Fruit fly (Drosophila melanogaster) whole organism, embryonic: ENCODE measurements around the gene CG31287.

ENCODE experiments used
- CG10209 ChIP-seq: fragments of 200-800 bp; sonication (Bioruptor generic); optimal IDR thresholded peaks from 3 replicates; lab custom pipeline; 2017; ENCODE audit warnings: missing biosample characterization, mild to moderate bottlenecking, missing genetic modification characterization, missing genetic modification reagents
- CG10321 ChIP-seq: fragments of 200-800 bp; sonication (Bioruptor generic); IDR thresholded peaks from 2 replicates; pipeline ENCODE4 v1.3.6; 2022; ENCODE audit warnings: missing biosample characterization, missing genetic modification characterization
- CG10979 ChIP-seq: fragments of 200-800 bp; sonication (Bioruptor generic); optimal IDR thresholded peaks from 2 replicates; lab custom pipeline; 2018; ENCODE audit warnings: missing biosample characterization, mild to moderate bottlenecking, missing genetic modification characterization, moderate library complexity
- CG12744 ChIP-seq: fragments of 200-800 bp; sonication (Bioruptor generic); optimal IDR thresholded peaks from 2 replicates; lab custom pipeline; 2016; ENCODE audit warnings: missing biosample characterization, missing genetic modification characterization
- CG13287 ChIP-seq: fragments of 200-800 bp; sonication (Bioruptor generic); IDR thresholded peaks from 2 replicates; pipeline ENCODE4 v1.3.6; 2022; ENCODE audit warnings: missing biosample characterization, missing genetic modification characterization; ENCODE audit not compliant: partially characterized antibody
- CG14667 ChIP-seq: fragments of 200-800 bp; sonication (Bioruptor generic); IDR thresholded peaks from 2 replicates; pipeline ENCODE4 v1.3.6; 2022; ENCODE audit warnings: missing biosample characterization, missing genetic modification characterization
- CG14965 ChIP-seq: fragments of 200-800 bp; sonication (Bioruptor generic); optimal IDR thresholded peaks from 2 replicates; lab custom pipeline; 2016; ENCODE audit warnings: missing biosample characterization, missing genetic modification characterization, borderline replicate concordance
- CG15269 ChIP-seq: fragments of 200-800 bp; sonication (Bioruptor generic); optimal IDR thresholded peaks from 2 replicates; lab custom pipeline; 2018; ENCODE audit warnings: missing biosample characterization, mild to moderate bottlenecking, missing genetic modification characterization, moderate library complexity
- CG2202 ChIP-seq: fragments of 200-800 bp; sonication (Bioruptor generic); optimal IDR thresholded peaks from 2 replicates; lab custom pipeline; 2018; ENCODE audit warnings: missing biosample characterization, mild to moderate bottlenecking, missing genetic modification characterization
- CG3065 ChIP-seq: fragments of 200-800 bp; sonication (Bioruptor generic); optimal IDR thresholded peaks from 2 replicates; lab custom pipeline; 2016; ENCODE audit warnings: missing biosample characterization, missing genetic modification characterization
- CG3847 ChIP-seq: fragments of 200-800 bp; sonication (Bioruptor generic); IDR thresholded peaks from 2 replicates; pipeline ENCODE4 v1.3.6; 2022; ENCODE audit warnings: missing biosample characterization, missing genetic modification characterization
- CG4328 ChIP-seq: fragments of 200-800 bp; sonication (Bioruptor generic); optimal IDR thresholded peaks from 3 replicates; lab custom pipeline; 2017; ENCODE audit warnings: missing biosample characterization, missing genetic modification reagents, missing genetic modification characterization
- CG4424 ChIP-seq: fragments of 200-800 bp; sonication (Bioruptor generic); optimal IDR thresholded peaks from 3 replicates; lab custom pipeline; 2016; ENCODE audit warnings: missing biosample characterization, missing genetic modification characterization
- CG5180 ChIP-seq: fragments of 200-800 bp; sonication (Bioruptor generic); optimal IDR thresholded peaks from 3 replicates; lab custom pipeline; 2017; ENCODE audit warnings: missing biosample characterization, missing genetic modification characterization, mild to moderate bottlenecking, moderate library complexity, missing genetic modification reagents
- CG5245 ChIP-seq: fragments of 200-800 bp; sonication (Bioruptor generic); optimal IDR thresholded peaks from 3 replicates; lab custom pipeline; 2016; ENCODE audit warnings: missing biosample characterization, missing genetic modification characterization
- CG6272 ChIP-seq: fragments of 200-800 bp; sonication (Bioruptor generic); IDR thresholded peaks from 2 replicates; pipeline ENCODE4 v1.3.6; 2022; ENCODE audit warnings: missing biosample characterization, missing genetic modification characterization
- CG6765 ChIP-seq: fragments of 200-800 bp; sonication (Bioruptor generic); optimal IDR thresholded peaks from 3 replicates; lab custom pipeline; 2017; ENCODE audit warnings: missing biosample characterization, mild to moderate bottlenecking, missing genetic modification characterization
- CG6813 ChIP-seq: fragments of 200-800 bp; sonication (Bioruptor generic); optimal IDR thresholded peaks from 2 replicates; lab custom pipeline; 2017; ENCODE audit warnings: missing biosample characterization, missing genetic modification characterization, mild to moderate bottlenecking, moderate library complexity, missing genetic modification reagents
- CG7839 ChIP-seq: fragments of 200-800 bp; sonication (Bioruptor generic); optimal IDR thresholded peaks from 3 replicates; lab custom pipeline; 2018; ENCODE audit warnings: missing biosample characterization, mild to moderate bottlenecking, missing genetic modification characterization, moderate library complexity
- CG8478 ChIP-seq: fragments of >200 bp; optimal IDR thresholded peaks from 2 replicates; lab custom pipeline; 2018
- CG8765 ChIP-seq: fragments of 200-800 bp; sonication (Bioruptor generic); IDR thresholded peaks from 2 replicates; pipeline ENCODE4 v1.3.6; 2022; ENCODE audit warnings: missing biosample characterization, missing genetic modification characterization
- CG9609 ChIP-seq: fragments of 200-800 bp; sonication (Bioruptor generic); optimal IDR thresholded peaks from 3 replicates; lab custom pipeline; 2016; ENCODE audit warnings: missing biosample characterization, missing genetic modification characterization
- CG9797 ChIP-seq: fragments of 200-800 bp; sonication (Bioruptor generic); optimal IDR thresholded peaks from 3 replicates; lab custom pipeline; 2018; ENCODE audit warnings: missing biosample characterization, mild to moderate bottlenecking, missing genetic modification characterization
- CTCF ChIP-seq: fragments of 200-800 bp; sonication (Bioruptor generic); optimal IDR thresholded peaks from 2 replicates; lab custom pipeline; 2017; ENCODE audit warnings: missing biosample characterization, mild to moderate bottlenecking, missing genetic modification characterization, moderate library complexity
- CoRest ChIP-seq: fragments of 200-800 bp; sonication (Bioruptor generic); optimal IDR thresholded peaks from 3 replicates; lab custom pipeline; 2018; ENCODE audit warnings: missing biosample characterization, mild to moderate bottlenecking, missing genetic modification characterization, moderate library complexity
- Dp ChIP-seq: fragments of 200-800 bp; sonication (Bioruptor generic); optimal IDR thresholded peaks from 2 replicates; lab custom pipeline; 2018; ENCODE audit warnings: missing biosample characterization, mild to moderate bottlenecking, missing genetic modification characterization, moderate library complexity
- E2f2 ChIP-seq: fragments of 200-800 bp; sonication (Bioruptor generic); IDR thresholded peaks from 2 replicates; pipeline ENCODE4 v1.3.6; 2022; ENCODE audit warnings: missing biosample characterization, missing genetic modification characterization
- Ets97D ChIP-seq: fragments of 200-800 bp; sonication (Bioruptor generic); optimal IDR thresholded peaks from 3 replicates; lab custom pipeline; 2016; ENCODE audit warnings: missing biosample characterization, missing genetic modification characterization
- Fer2 ChIP-seq: fragments of 200-800 bp; sonication (Bioruptor generic); optimal IDR thresholded peaks from 2 replicates; lab custom pipeline; 2018; ENCODE audit warnings: missing biosample characterization, mild to moderate bottlenecking, missing genetic modification characterization, moderate library complexity
- Max ChIP-seq: fragments of 200-800 bp; sonication (Bioruptor generic); optimal IDR thresholded peaks from 2 replicates; lab custom pipeline; 2016; ENCODE audit warnings: missing biosample characterization, mild to moderate bottlenecking, missing genetic modification characterization
- Neu2 ChIP-seq: fragments of 200-800 bp; sonication (Bioruptor generic); optimal IDR thresholded peaks from 3 replicates; lab custom pipeline; 2016; ENCODE audit warnings: missing biosample characterization, missing genetic modification characterization, borderline replicate concordance
- Nf-YC ChIP-seq: fragments of 200-800 bp; optimal IDR thresholded peaks from 3 replicates; lab custom pipeline; 2019; ENCODE audit warnings: missing biosample characterization, mild to moderate bottlenecking, missing genetic modification characterization, moderate library complexity
- Opbp ChIP-seq: fragments of 200-800 bp; sonication (Bioruptor generic); IDR thresholded peaks from 3 replicates; pipeline ENCODE4 v1.3.6; 2022; ENCODE audit warnings: missing biosample characterization, missing genetic modification characterization; ENCODE audit not compliant: partially characterized antibody
- amos ChIP-seq: fragments of 200-800 bp; sonication (Bioruptor generic); IDR thresholded peaks from 2 replicates; pipeline ENCODE4 v1.3.6; 2022; ENCODE audit warnings: missing biosample characterization, missing genetic modification characterization; ENCODE audit not compliant: partially characterized antibody
- bowl ChIP-seq: fragments of 200-800 bp; sonication (Bioruptor generic); IDR thresholded peaks from 2 replicates; pipeline ENCODE4 v1.3.6; 2022; ENCODE audit warnings: missing biosample characterization, missing genetic modification characterization
- cad ChIP-seq: fragments of >200 bp; optimal IDR thresholded peaks from 2 replicates; lab custom pipeline; 2017; ENCODE audit warnings: missing biosample characterization, missing genetic modification characterization
- ewg ChIP-seq: fragments of 200-800 bp; sonication (Bioruptor generic); optimal IDR thresholded peaks from 3 replicates; lab custom pipeline; 2017; ENCODE audit warnings: mild to moderate bottlenecking, missing biosample characterization, missing genetic modification reagents, missing genetic modification characterization
- fd96Cb ChIP-seq: fragments of 200-800 bp; sonication (Bioruptor generic); optimal IDR thresholded peaks from 2 replicates; lab custom pipeline; 2018; ENCODE audit warnings: missing biosample characterization, mild to moderate bottlenecking, missing genetic modification characterization, moderate library complexity
- gt ChIP-seq: fragments of 200-800 bp; sonication (Bioruptor generic); IDR thresholded peaks from 2 replicates; pipeline ENCODE4 v1.3.6; 2022; ENCODE audit warnings: missing biosample characterization, missing genetic modification characterization
- luna ChIP-seq: fragments of 200-800 bp; sonication (Bioruptor generic); optimal IDR thresholded peaks from 2 replicates; lab custom pipeline; 2016; ENCODE audit warnings: missing biosample characterization, missing genetic modification characterization
- mirr ChIP-seq: fragments of 200-800 bp; sonication (Bioruptor generic); optimal IDR thresholded peaks from 3 replicates; lab custom pipeline; 2018; ENCODE audit warnings: missing biosample characterization, mild to moderate bottlenecking, missing genetic modification characterization
- pho ChIP-seq: fragments of 200-800 bp; sonication (Bioruptor generic); optimal IDR thresholded peaks from 2 replicates; lab custom pipeline; 2016; ENCODE audit warnings: missing biosample characterization, missing genetic modification characterization
- pita ChIP-seq: fragments of 200-800 bp; sonication (Bioruptor generic); optimal IDR thresholded peaks from 2 replicates; lab custom pipeline; 2017; ENCODE audit warnings: missing biosample characterization, mild to moderate bottlenecking, missing genetic modification characterization
- ro ChIP-seq: fragments of 200-800 bp; sonication (Bioruptor generic); IDR thresholded peaks from 2 replicates; pipeline ENCODE4 v1.3.6; 2022; ENCODE audit warnings: missing biosample characterization, missing genetic modification characterization
- shn ChIP-seq: fragments of 200-800 bp; sonication (Bioruptor generic); optimal IDR thresholded peaks from 3 replicates; lab custom pipeline; 2016; ENCODE audit warnings: missing biosample characterization, missing genetic modification characterization
- slou ChIP-seq: fragments of 200-800 bp; sonication (Bioruptor generic); optimal IDR thresholded peaks from 3 replicates; lab custom pipeline; 2016; ENCODE audit warnings: missing biosample characterization, missing genetic modification characterization
- stwl ChIP-seq: fragments of 200-800 bp; sonication (Bioruptor generic); optimal IDR thresholded peaks from 3 replicates; lab custom pipeline; 2018; ENCODE audit warnings: missing biosample characterization, mild to moderate bottlenecking, missing genetic modification characterization, moderate library complexity
- toy ChIP-seq: fragments of 200-800 bp; sonication (Bioruptor generic); IDR thresholded peaks from 2 replicates; pipeline ENCODE4 v1.3.6; 2022; ENCODE audit warnings: missing biosample characterization, missing genetic modification characterization
- tup ChIP-seq: fragments of 200-800 bp; sonication (Bioruptor generic); optimal IDR thresholded peaks from 2 replicates; lab custom pipeline; 2016; ENCODE audit warnings: missing biosample characterization, mild to moderate bottlenecking, missing genetic modification characterization, moderate library complexity

CG31287 gene

dm6 chr3R:16186791-16187681, 16.1 kb upstream of the CG31287 start, which contains the start of gene sra (continued):
- TF ChIP-seq Neu2 = no peak
- no peak for TF ChIP-seq CG5245 (GFP tag; lab: Kevin White, UChicago)
- TF ChIP-seq CG6813 (GFP tag; lab: Kevin White, UChicago) = no peak
- no peak for TF ChIP-seq Max (GFP tag; lab: Kevin White, UChicago)
- no peak for TF ChIP-seq CG6765 (GFP tag; lab: Kevin White, UChicago)
- TF ChIP-seq E2f2 = peak; percentile 32
- TF ChIP-seq CG5180 = no peak
- TF ChIP-seq Nf-YC (tag; lab: Kevin White, UChicago) = peak; percentile 56
- peak; percentile 46 for TF ChIP-seq Dp (GFP tag; lab: Kevin White, UChicago)
- TF ChIP-seq CG9609 (GFP tag; lab: Kevin White, UChicago) = no peak
- TF ChIP-seq CG4328 = peak; percentile 16
- TF ChIP-seq CG10321 (GFP tag; lab: Robert Waterston, UW) = peak; percentile 37; the same call in 1 of the 2 replicates
- TF ChIP-seq shn (GFP tag; lab: Kevin White, UChicago) = no peak
- TF ChIP-seq Ets97D (GFP tag; lab: Kevin White, UChicago) = peak; percentile 76
- TF ChIP-seq tup (GFP tag; lab: Kevin White, UChicago) = no peak
- TF ChIP-seq CG8478 (lab: Kevin White, UChicago) = no peak
- TF ChIP-seq ro (GFP tag; lab: Robert Waterston, UW) = no peak
- TF ChIP-seq slou (GFP tag; lab: Kevin White, UChicago) = no peak
- TF ChIP-seq pita (GFP tag; lab: Kevin White, UChicago) = no peak
- TF ChIP-seq CG13287 = peak; percentile 99
- peak; percentile 97 for TF ChIP-seq stwl (tag; lab: Kevin White, UChicago)
- TF ChIP-seq CTCF (GFP tag; lab: Kevin White, UChicago) = peak; percentile 30
- no peak for TF ChIP-seq bowl (GFP tag; lab: Robert Waterston, UW)
- TF ChIP-seq CG7839 = peak; percentile 33
- TF ChIP-seq Fer2 (tag; lab: Kevin White, UChicago) = no peak
- no peak for TF ChIP-seq ewg (GFP tag; lab: Kevin White, UChicago)
- no peak for TF ChIP-seq cad
- no peak for TF ChIP-seq fd96Cb (tag; lab: Kevin White, UChicago)
- peak; percentile 21; the same call in 1 of the 2 replicates for TF ChIP-seq CG6272
- peak; percentile 91 for TF ChIP-seq CG9797 (GFP tag; lab: Kevin White, UChicago)
- peak; percentile 98 for TF ChIP-seq amos (GFP tag; lab: Robert Waterston, UW)
- TF ChIP-seq CG2202 (tag; lab: Kevin White, UChicago) = no peak
- TF ChIP-seq Opbp (GFP tag; lab: Robert Waterston, UW) = peak; percentile 98
- peak; percentile 13 for TF ChIP-seq CG10979 (tag; lab: Kevin White, UChicago)
- no peak for TF ChIP-seq gt (GFP tag; lab: Robert Waterston, UW)
- peak; percentile 37 for TF ChIP-seq CoRest (tag; lab: Kevin White, UChicago)
- peak; percentile 14 for TF ChIP-seq CG15269 (tag; lab: Kevin White, UChicago)
- peak; percentile 12 for TF ChIP-seq CG10209 (GFP tag; lab: Kevin White, UChicago)
- no peak for TF ChIP-seq luna (GFP tag; lab: Kevin White, UChicago)
- peak; percentile 34 for TF ChIP-seq mirr (GFP tag; lab: Kevin White, UChicago)
- TF ChIP-seq toy (GFP tag; lab: Robert Waterston, UW) = no peak
- TF ChIP-seq pho (GFP tag; lab: Kevin White, UChicago) = peak; percentile 49
- no peak for TF ChIP-seq CG8765 (GFP tag; lab: Robert Waterston, UW)
- TF ChIP-seq CG3065 (GFP tag; lab: Kevin White, UChicago) = no peak
- peak; percentile 2 for TF ChIP-seq CG12744 (GFP tag; lab: Kevin White, UChicago)
- TF ChIP-seq CG14965 (GFP tag; lab: Kevin White, UChicago) = no peak
- no peak for TF ChIP-seq CG4424 (GFP tag; lab: Kevin White, UChicago)
- TF ChIP-seq CG14667 (GFP tag; lab: Robert Waterston, UW) = no peak
- peak; percentile 59; the same call in 1 of the 2 replicates for TF ChIP-seq CG3847 (GFP tag; lab: Robert Waterston, UW)
